Worm (Caenorhabditis elegans) whole organism, L4 larva: ENCODE data around the gene gcy-33.

Experiments used
- F10B5.3 ChIP-seq: sonication (generic microtip); optimal IDR thresholded peaks from 2 replicates; lab custom pipeline; 2016; ENCODE audit warnings: mild to moderate bottlenecking, missing genetic modification characterization, missing compliant biosample characterization
- R02D3.7 ChIP-seq: fragments of 150-350 bp; sonication (generic microtip); optimal IDR thresholded peaks from 3 replicates; lab custom pipeline; 2014; ENCODE audit warnings: missing biosample characterization, missing genetic modification characterization
- ama-1 ChIP-seq: fragments of 150-350 bp; optimal IDR thresholded peaks from 2 replicates; lab custom pipeline; 2014; ENCODE audit warnings: inconsistent platforms, mixed read lengths
- ceh-82 ChIP-seq: sonication (generic microtip); optimal IDR thresholded peaks from 2 replicates; lab custom pipeline; 2017; ENCODE audit warnings: missing biosample characterization, missing genetic modification characterization
- egl-27 ChIP-seq: sonication (generic microtip); optimal IDR thresholded peaks from 3 replicates; lab custom pipeline; 2017; ENCODE audit warnings: missing biosample characterization, missing genetic modification reagents, missing genetic modification characterization
- hlh-30 ChIP-seq: sonication (generic microtip); optimal IDR thresholded peaks from 2 replicates; lab custom pipeline; 2017; ENCODE audit warnings: antibody characterized with exemption, mild to moderate bottlenecking, missing genetic modification characterization, missing compliant biosample characterization; ENCODE audit not compliant: insufficient read depth
- mdt-29 ChIP-seq: fragments of 200-800 bp; sonication (Bioruptor generic); IDR thresholded peaks from 2 replicates; pipeline ENCODE4 v1.3.6; 2022; ENCODE audit warnings: missing genetic modification reagents, missing genetic modification characterization, missing compliant biosample characterization
- nhr-11 ChIP-seq: fragments of 150-350 bp; optimal IDR thresholded peaks from 2 replicates; lab custom pipeline; 2014; ENCODE audit warnings: missing biosample characterization, missing genetic modification characterization
- nhr-77 ChIP-seq: fragments of 150-350 bp; optimal IDR thresholded peaks from 2 replicates; lab custom pipeline; 2014; ENCODE audit warnings: missing biosample characterization, missing genetic modification characterization
- pha-4 ChIP-seq, 2 experiments: fragments of 150-350 bp in 1 of 2; fragments of 200-800 bp in 1 of 2; sonication (Bioruptor generic) in 1 of 2; IDR thresholded peaks in 1 of 2; optimal IDR thresholded peaks in 1 of 2; 2 replicates each; pipeline versions ENCODE4 v1.3.6 to Lab custom; 2014 to 2022; ENCODE audit warnings: missing genetic modification characterization in 2 of 2, missing genetic modification reagents in 2 of 2, missing biosample characterization in 1 of 2, missing compliant biosample characterization in 1 of 2
- unc-62 ChIP-seq, 3 experiments: fragments of 150-350 bp in 1 of 3; sonication (generic microtip); optimal IDR thresholded peaks in 2 of 3; peaks in 1 of 3; 1 replicate in 1 of 3; 2 replicates in 2 of 3; lab custom pipeline; 2014 to 2017; ENCODE audit warnings: missing biosample characterization in 3 of 3, missing genetic modification characterization in 3 of 3, missing genetic modification reagents in 3 of 3, missing genotype in 1 of 3
- zfp-2 ChIP-seq: sonication (generic microtip); optimal IDR thresholded peaks from 2 replicates; lab custom pipeline; 2016; ENCODE audit warnings: mild to moderate bottlenecking, missing genetic modification characterization, missing compliant biosample characterization

DNA sequence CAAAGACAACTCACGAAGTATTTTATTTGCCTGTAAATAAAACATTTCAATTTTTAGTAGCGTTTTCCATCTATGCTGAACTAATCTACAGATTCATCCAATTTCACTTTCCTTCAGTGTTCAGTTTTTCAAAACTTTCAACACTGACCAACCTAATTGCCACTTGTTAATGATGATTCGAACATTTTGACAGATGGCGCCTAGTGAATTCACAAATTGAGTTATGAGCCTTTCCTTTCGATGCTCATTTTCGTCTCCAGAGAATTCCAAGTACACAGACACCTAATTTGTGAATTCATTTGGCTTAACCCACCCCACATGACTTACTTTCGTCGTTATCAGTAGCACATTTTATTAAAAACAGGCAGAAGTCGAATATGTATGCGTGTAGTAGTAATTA is 54.8 kb downstream of the gcy-33 start:
- TF ChIP-seq mdt-29 (no peak), hlh-30 (tag; lab: Kevin White, UChicago) (no peak), egl-27 (tag; lab: Kevin White, UChicago) (no peak), ama-1 (no peak), R02D3.7 (tag; lab: Kevin White, UChicago) (no peak), ceh-82 (tag; lab: Kevin White, UChicago) (no peak), nhr-11 (no peak), unc-62 (GFP tag; optimal IDR thresholded peaks at IDR 0.05 in 1 of 2; lab: Kevin White, UChicago) (no peak), unc-62 (tag; optimal IDR thresholded peaks at IDR 0.05; lab: Kevin White, UChicago) (no peak), F10B5.3 (tag; lab: Kevin White, UChicago) (no peak), nhr-77 (tag; lab: Kevin White, UChicago) (no peak), pha-4 (GFP tag; IDR thresholded peaks at IDR 0.05; lab: Robert Waterston, UW) (no peak), pha-4 (tag; optimal IDR thresholded peaks at IDR 0.05; lab: Kevin White, UChicago) (no peak), zfp-2 (no peak)
